Fruit fly (Drosophila melanogaster): Measurements from ENCODE around the gene Or71a.

Gene Or71a

dm6 chr3L:15098659-15099512, 20.6 kb upstream of the Or71a start (continued):
- TF ChIP-seq run (tag; optimal IDR thresholded peaks at IDR 0.05) (peak; percentile 92), slbo (GFP tag; IDR thresholded peaks at IDR 0.05) (peak; percentile 71), Rx (GFP tag; IDR thresholded peaks at IDR 0.05) (peak; percentile 31), cato (GFP tag; optimal IDR thresholded peaks at IDR 0.05; ENCODE audit: borderline replicate concordance) (peak; percentile 56), az2 (GFP tag; optimal IDR thresholded peaks at IDR 0.05) (peak; percentile 80), CG17328 (GFP tag; IDR thresholded peaks at IDR 0.05) (peak; percentile 86), lilli (GFP tag; optimal IDR thresholded peaks at IDR 0.05) (peak; percentile 27), E2f2 (GFP tag; IDR thresholded peaks at IDR 0.05) (peak; percentile 51; the same call in 1 of the 2 replicates), CG9215 (GFP tag; IDR thresholded peaks at IDR 0.05) (no peak; the same call in 1 of the 2 replicates), CG1602 (GFP tag; optimal IDR thresholded peaks at IDR 0.05) (peak; percentile 53), bbx (GFP tag; IDR thresholded peaks at IDR 0.05; ENCODE audit: partially characterized antibody) (no peak), croc (GFP tag; conservative IDR thresholded peaks at IDR 0.05) (peak; percentile 82), CG1792 (GFP tag; optimal IDR thresholded peaks at IDR 0.05) (peak; percentile 19), Vsx1 (GFP tag; optimal IDR thresholded peaks at IDR 0.05) (peak; percentile 86), Abd-B (GFP tag; optimal IDR thresholded peaks at IDR 0.05) (peak; percentile 52), fu2 (GFP tag; optimal IDR thresholded peaks at IDR 0.05) (no peak), CG11398 (GFP tag; optimal IDR thresholded peaks at IDR 0.05) (no peak), Bgb (GFP tag; IDR thresholded peaks at IDR 0.05; ENCODE audit: partially characterized antibody) (no peak; the same call in 1 of the 2 replicates), tio (GFP tag; optimal IDR thresholded peaks at IDR 0.05) (peak; percentile 78), fd96Cb (tag; optimal IDR thresholded peaks at IDR 0.05) (peak; percentile 94), CrebB (tag; optimal IDR thresholded peaks at IDR 0.05) (peak; percentile 50), fd64A (GFP tag; optimal IDR thresholded peaks at IDR 0.05) (no peak), kni (GFP tag; optimal IDR thresholded peaks at IDR 0.05) (peak; percentile 91), CG13123 (GFP tag; optimal IDR thresholded peaks at IDR 0.05) (peak; percentile 4), otp (GFP tag; IDR thresholded peaks at IDR 0.05) (no peak), CG7357 (GFP tag; IDR thresholded peaks at IDR 0.05) (peak; percentile 76), Dp (GFP tag; optimal IDR thresholded peaks at IDR 0.05) (no peak), CG12942 (GFP tag; optimal IDR thresholded peaks at IDR 0.05) (peak; percentile 61), HHEX (GFP tag; optimal IDR thresholded peaks at IDR 0.05) (peak; percentile 87), CG9609 (GFP tag; optimal IDR thresholded peaks at IDR 0.05) (peak; percentile 3), corto (GFP tag; optimal IDR thresholded peaks at IDR 0.05) (peak; percentile 5), ewg (GFP tag; optimal IDR thresholded peaks at IDR 0.05) (peak; percentile 55), HmgD (GFP tag; optimal IDR thresholded peaks at IDR 0.05) (no peak), CG5953 (GFP tag; IDR thresholded peaks at IDR 0.05) (peak; percentile 63; the same call in 1 of the 2 replicates), dati (GFP tag; IDR thresholded peaks at IDR 0.05) (no peak), CG10959 (GFP tag; IDR thresholded peaks at IDR 0.05) (peak; percentile 70), Adf1 (GFP tag; IDR thresholded peaks at IDR 0.05) (no peak), sim (GFP tag; IDR thresholded peaks at IDR 0.05) (peak; percentile 89), CG10209 (GFP tag; optimal IDR thresholded peaks at IDR 0.05) (peak; percentile 74), CG14667 (GFP tag; IDR thresholded peaks at IDR 0.05) (peak; percentile 76; the same call in 1 of the 2 replicates), Doc2 (GFP tag; IDR thresholded peaks at IDR 0.05) (no peak), CG12769 (tag; optimal IDR thresholded peaks at IDR 0.05) (no peak), CG6765 (GFP tag; optimal IDR thresholded peaks at IDR 0.05) (peak; percentile 88), CG6254 (GFP tag; optimal IDR thresholded peaks at IDR 0.05) (peak; percentile 88), Fer1 (GFP tag; optimal IDR thresholded peaks at IDR 0.05) (peak; percentile 89), ttk (GFP tag; IDR thresholded peaks at IDR 0.05) (peak; percentile 84), exex (tag; optimal IDR thresholded peaks at IDR 0.05) (peak; percentile 78), CG12391 (tag; optimal IDR thresholded peaks at IDR 0.05) (peak; percentile 91), BtbVII (GFP tag; optimal IDR thresholded peaks at IDR 0.05) (peak; percentile 86)
